Comparison of ENCODE assay signal across 2 worm cellular contexts in the genomic region with DNA sequence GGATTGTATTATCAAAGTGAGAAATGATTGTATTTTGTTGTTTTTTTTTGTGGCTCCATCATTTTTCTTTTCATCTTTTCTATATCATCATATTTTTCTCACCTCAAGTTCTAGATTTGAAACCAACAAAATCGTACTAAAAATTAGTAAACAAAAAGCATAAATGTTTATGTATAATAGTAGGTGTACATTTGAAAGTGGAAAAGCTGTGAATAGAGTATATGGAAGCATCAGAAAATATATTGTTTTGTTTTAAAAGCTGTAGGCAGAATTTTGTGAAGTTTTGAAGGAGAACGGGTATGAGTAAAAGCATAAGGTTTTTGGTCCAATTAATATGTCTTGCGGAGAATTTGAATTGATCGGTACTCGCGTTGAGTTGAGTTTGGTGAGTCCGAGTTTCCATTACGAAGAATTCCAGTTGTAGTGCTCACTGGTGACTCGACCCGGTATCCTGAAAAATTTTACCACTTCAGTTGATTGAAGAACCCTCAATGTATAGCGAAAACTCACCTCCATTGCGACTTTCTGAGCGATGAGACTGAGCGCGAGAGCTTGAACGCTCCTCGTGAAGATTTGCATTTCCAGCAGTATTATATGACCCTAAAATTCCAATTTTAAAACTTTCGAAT.
A peak's percentile ranks its signal among the peaks of the same experiment; 100 is the strongest.
TF ChIP-seq lines count a peak whose summit lies in the region.

Gene C14F11.4 (minus strand): TSS at position 51 of the 629 bp plus-strand sequence.

TF ChIP-seq in whole organism, L4 larva, 104 proteins besides CTCF, POLR2A, EP300 and RAD21:
- TF ChIP-seq daf-8 (GFP tag; IDR thresholded peaks at IDR 0.05; lab: Robert Waterston, UW) (no peak), mdl-1 (tag; optimal IDR thresholded peaks at IDR 0.05; lab: Kevin White, UChicago) (no peak), F44E2.7 (GFP tag; IDR thresholded peaks at IDR 0.05; lab: Robert Waterston, UW) (no peak), mxl-2 (GFP tag; conservative IDR thresholded peaks at IDR 0.05; lab: Robert Waterston, UW) (no peak), aha-1 (tag; lab: Kevin White, UChicago) (peak; percentile 71), T20F7.1 (GFP tag; optimal IDR thresholded peaks at IDR 0.05; lab: Kevin White, UChicago) (peak; percentile 16), egl-43 (GFP tag; IDR thresholded peaks at IDR 0.05; lab: Robert Waterston, UW) (no peak), ctbp-1 (GFP tag; IDR thresholded peaks at IDR 0.05; lab: Robert Waterston, UW) (0 out of 2 replicates have a peak, but pooled peaks have one; percentile 12), nhr-41 (GFP tag; IDR thresholded peaks at IDR 0.05; lab: Robert Waterston, UW) (no peak), dve-1 (tag; optimal IDR thresholded peaks at IDR 0.05; lab: Kevin White, UChicago; ENCODE audit: insufficient read depth) (peak; percentile 27), F10B5.3 (tag; optimal IDR thresholded peaks at IDR 0.05; lab: Kevin White, UChicago) (no peak), ZK546.5 (tag; optimal IDR thresholded peaks at IDR 0.05; lab: Kevin White, UChicago) (no peak)

TF ChIP-seq in whole organism, young adult, 124 proteins besides CTCF, POLR2A, EP300 and RAD21:
- TF ChIP-seq Y53G8AR.9 (GFP tag; conservative IDR thresholded peaks at IDR 0.05; lab: Robert Waterston, UW) (no peak), madf-10 (tag; optimal IDR thresholded peaks at IDR 0.05; lab: Kevin White, UChicago) (no peak), hmg-1.2 (GFP tag; IDR thresholded peaks at IDR 0.05; lab: Robert Waterston, UW) (0 out of 2 replicates have a peak, but pooled peaks have one; percentile 7), egl-18 (GFP tag; IDR thresholded peaks at IDR 0.05; lab: Robert Waterston, UW) (no peak), aptf-2 (GFP tag; conservative IDR thresholded peaks at IDR 0.05; lab: Robert Waterston, UW) (no peak), him-1 (tag; optimal IDR thresholded peaks at IDR 0.05; lab: Kevin White, UChicago) (no peak), ceh-91 (GFP tag; IDR thresholded peaks at IDR 0.05; lab: Robert Waterston, UW) (no peak), ztf-18 (tag; optimal IDR thresholded peaks at IDR 0.05; lab: Kevin White, UChicago) (no peak), ZK185.1 (tag; optimal IDR thresholded peaks at IDR 0.05; lab: Kevin White, UChicago; ENCODE audit: poor library complexity, severe bottlenecking) (no peak), attf-5 (GFP tag; optimal IDR thresholded peaks at IDR 0.05; lab: Kevin White, UChicago) (no peak), ceh-79 (tag; optimal IDR thresholded peaks at IDR 0.05; lab: Kevin White, UChicago) (no peak), die-1 (tag; optimal IDR thresholded peaks at IDR 0.05; lab: Kevin White, UChicago) (no peak), nfya-1 (tag; optimal IDR thresholded peaks at IDR 0.05; lab: Kevin White, UChicago; ENCODE audit: borderline replicate concordance, insufficient read depth) (no peak), mcd-1 (GFP tag; IDR thresholded peaks at IDR 0.05; lab: Robert Waterston, UW) (0 out of 2 replicates have a peak, but pooled peaks have one; percentile 12), cebp-1 (GFP tag; IDR thresholded peaks at IDR 0.05; lab: Robert Waterston, UW) (no peak), cebp-1 (tag; optimal IDR thresholded peaks at IDR 0.05; lab: Kevin White, UChicago) (no peak), nhr-120 (GFP tag; IDR thresholded peaks at IDR 0.05; lab: Robert Waterston, UW) (0 out of 2 replicates have a peak, but pooled peaks have one; percentile 62), B0019.2 (GFP tag; conservative IDR thresholded peaks at IDR 0.05; lab: Robert Waterston, UW) (no peak), let-526 (GFP tag; IDR thresholded peaks at IDR 0.05; lab: Robert Waterston, UW) (no peak), zim-3 (tag; optimal IDR thresholded peaks at IDR 0.05; lab: Kevin White, UChicago) (no peak), mel-28 (tag; optimal IDR thresholded peaks at IDR 0.05; lab: Kevin White, UChicago; ENCODE audit: borderline replicate concordance) (no peak), ekl-4 (GFP tag; IDR thresholded peaks at IDR 0.05; lab: Robert Waterston, UW) (0 out of 2 replicates have a peak, but pooled peaks have one; percentile 34), egrh-3 (GFP tag; IDR thresholded peaks at IDR 0.05; lab: Robert Waterston, UW) (no peak), ztf-3 (GFP tag; optimal IDR thresholded peaks at IDR 0.05; lab: Kevin White, UChicago) (no peak), bed-2 (GFP tag; IDR thresholded peaks at IDR 0.05; lab: Robert Waterston, UW) (no peak), ceh-27 (GFP tag; optimal IDR thresholded peaks at IDR 0.05; lab: Kevin White, UChicago) (no peak)
